Worm (Caenorhabditis elegans): ENCODE data around the gene Y59H11AR.4.

DNA sequence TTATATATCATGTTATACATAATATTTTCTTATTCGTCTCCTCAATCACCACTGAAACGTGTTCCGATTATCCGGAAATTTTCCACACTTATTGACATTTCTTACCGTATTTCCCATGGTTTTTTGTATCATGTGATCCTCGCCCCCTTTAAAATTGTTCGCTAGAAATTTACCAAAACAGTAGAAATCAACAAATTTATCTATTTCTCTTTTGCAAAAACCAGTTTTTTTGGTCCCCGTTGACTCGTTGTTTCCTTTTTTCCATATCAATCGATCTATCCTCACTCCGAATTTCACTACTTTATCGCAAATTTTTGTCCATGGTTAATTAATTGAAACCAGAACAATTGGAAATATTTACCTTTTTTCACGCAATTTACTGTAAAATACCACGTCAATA lies 25.2 kb upstream of the Y59H11AR.4 start:
- TF ChIP-seq hnd-1 (tag; optimal IDR thresholded peaks at IDR 0.05), result no peak
- TF ChIP-seq ama-1 (optimal IDR thresholded peaks at IDR 0.05), result no peak
- no peak for TF ChIP-seq tra-4 (tag; optimal IDR thresholded peaks at IDR 0.05)
